Worm (Caenorhabditis elegans) whole organism, late embryonic: ENCODE measurements around the gene srz-1.

ENCODE experiments used
- K09A11.1 ChIP-seq: sonication (generic microtip); optimal IDR thresholded peaks from 2 replicates; lab custom pipeline; 2017; ENCODE audit warnings: antibody characterized with exemption, mild to moderate bottlenecking, missing genetic modification characterization, missing compliant biosample characterization; ENCODE audit not compliant: insufficient read depth
- Y22D7AL.16 ChIP-seq: sonication (generic microtip); optimal IDR thresholded peaks from 2 replicates; lab custom pipeline; 2016; ENCODE audit warnings: missing genetic modification characterization, missing compliant biosample characterization
- ahr-1 ChIP-seq: sonication (generic microtip); optimal IDR thresholded peaks from 2 replicates; lab custom pipeline; 2016; ENCODE audit warnings: missing genetic modification characterization, missing compliant biosample characterization
- ama-1 ChIP-seq: fragments of 150-350 bp; optimal IDR thresholded peaks from 2 replicates; lab custom pipeline; 2014
- ceh-14 ChIP-seq: sonication (generic microtip); optimal IDR thresholded peaks from 2 replicates; lab custom pipeline; 2016; ENCODE audit warnings: missing genotype, missing genetic modification characterization, missing compliant biosample characterization
- ceh-22 ChIP-seq: sonication (generic microtip); optimal IDR thresholded peaks from 2 replicates; lab custom pipeline; 2017; ENCODE audit warnings: missing biosample characterization, missing genetic modification characterization
- ceh-24 ChIP-seq: sonication (generic microtip); optimal IDR thresholded peaks from 2 replicates; lab custom pipeline; 2016; ENCODE audit warnings: mild to moderate bottlenecking, missing genetic modification characterization, missing compliant biosample characterization
- ceh-9 ChIP-seq: sonication (generic microtip); optimal IDR thresholded peaks from 2 replicates; lab custom pipeline; 2016; ENCODE audit warnings: mild to moderate bottlenecking, missing genetic modification characterization, inconsistent platforms, missing compliant biosample characterization
- fkh-10 ChIP-seq: fragments of 150-350 bp; optimal IDR thresholded peaks from 2 replicates; lab custom pipeline; 2014; ENCODE audit warnings: missing biosample characterization, missing genetic modification reagents, missing genetic modification characterization
- pax-1 ChIP-seq: fragments of 150-350 bp; optimal IDR thresholded peaks from 2 replicates; lab custom pipeline; 2014; ENCODE audit warnings: missing biosample characterization, missing genetic modification characterization
- pha-4 ChIP-seq: fragments of 150-350 bp; optimal IDR thresholded peaks from 2 replicates; lab custom pipeline; 2018; ENCODE audit warnings: missing biosample characterization, missing genetic modification reagents, missing genetic modification characterization
- ztf-16 ChIP-seq: sonication (generic microtip); optimal IDR thresholded peaks from 2 replicates; lab custom pipeline; 2017; ENCODE audit warnings: missing genetic modification characterization, missing compliant biosample characterization

ce11 chrV:16627962-16628361, 47.7 kb upstream of the srz-1 start, which contains the start of gene oac-53:
- no peak for TF ChIP-seq K09A11.1
- TF ChIP-seq ceh-14 = no peak
- TF ChIP-seq pha-4 (tag; lab: Kevin White, UChicago) = no peak
- no peak for TF ChIP-seq ceh-24 (tag; lab: Kevin White, UChicago)
- TF ChIP-seq ama-1 (lab: Kevin White, UChicago) = no peak
- TF ChIP-seq ztf-16 = no peak
- TF ChIP-seq pax-1 (tag; lab: Kevin White, UChicago) = no peak
- no peak for TF ChIP-seq Y22D7AL.16 (tag; lab: Kevin White, UChicago)
- TF ChIP-seq ceh-22 (tag; lab: Kevin White, UChicago) = no peak
- no peak for TF ChIP-seq ahr-1 (tag; lab: Kevin White, UChicago)
- no peak for TF ChIP-seq ceh-9
- TF ChIP-seq fkh-10 (GFP tag; lab: Kevin White, UChicago) = no peak
